Worm (Caenorhabditis elegans) whole organism, L4 larva: ENCODE data around the gene pcp-2.
A peak's percentile ranks its signal among the peaks of the same experiment; 100 is the strongest.

ENCODE experiments used
- D1046.2 ChIP-seq: fragments of 200-800 bp; sonication (Bioruptor generic); IDR thresholded peaks from 2 replicates; pipeline ENCODE4 v1.3.6; 2022; ENCODE audit warnings: missing genetic modification characterization, missing compliant biosample characterization
- F10B5.3 ChIP-seq: sonication (generic microtip); optimal IDR thresholded peaks from 2 replicates; lab custom pipeline; 2016; ENCODE audit warnings: mild to moderate bottlenecking, missing genetic modification characterization, missing compliant biosample characterization
- F44E2.7 ChIP-seq: fragments of 200-800 bp; sonication (Bioruptor generic); IDR thresholded peaks from 2 replicates; pipeline ENCODE4 v2.1.2; 2022; ENCODE audit warnings: missing genetic modification characterization, missing compliant biosample characterization
- R02D3.7 ChIP-seq: fragments of 150-350 bp; sonication (generic microtip); optimal IDR thresholded peaks from 3 replicates; lab custom pipeline; 2014; ENCODE audit warnings: missing biosample characterization, missing genetic modification characterization
- T26A8.4 ChIP-seq: fragments of 200-800 bp; sonication (Bioruptor generic); IDR thresholded peaks from 2 replicates; pipeline ENCODE4 v1.3.6; 2022; ENCODE audit warnings: missing genetic modification characterization, missing compliant biosample characterization
- Y105C5A.15 ChIP-seq: fragments of 200-800 bp; sonication (Bioruptor generic); IDR thresholded peaks from 2 replicates; pipeline ENCODE4 v1.3.6; 2022; ENCODE audit warnings: missing genetic modification characterization, missing compliant biosample characterization
- Y48G9A.11 ChIP-seq: fragments of 200-800 bp; sonication (Bioruptor generic); IDR thresholded peaks from 2 replicates; pipeline ENCODE4 v1.3.6; 2022; ENCODE audit warnings: missing genetic modification reagents, missing genetic modification characterization, missing compliant biosample characterization
- Y5F2A.4 ChIP-seq: fragments of 200-800 bp; sonication (Bioruptor generic); optimal IDR thresholded peaks from 2 replicates; lab custom pipeline; 2018; ENCODE audit warnings: mild to moderate bottlenecking, missing genetic modification characterization, missing compliant biosample characterization
- Y75B8A.6 ChIP-seq: fragments of 200-800 bp; sonication (Bioruptor generic); IDR thresholded peaks from 2 replicates; pipeline ENCODE4 v1.3.6; 2022; ENCODE audit warnings: missing genetic modification reagents, missing genetic modification characterization, missing compliant biosample characterization
- ZK546.5 ChIP-seq, 2 experiments: sonication (generic microtip); optimal IDR thresholded peaks; 2 replicates each; lab custom pipeline; 2017; ENCODE audit warnings: missing biosample characterization in 2 of 2, missing genetic modification characterization in 2 of 2
- aha-1 ChIP-seq: fragments of 150-350 bp; peaks from one replicate; lab custom pipeline; 2014; ENCODE audit warnings: missing biosample characterization, missing genetic modification characterization
- ceh-44 ChIP-seq: fragments of 200-800 bp; sonication (Bioruptor generic); IDR thresholded peaks from 2 replicates; pipeline ENCODE4 v1.3.6; 2022; ENCODE audit warnings: missing genetic modification reagents, missing genetic modification characterization, missing compliant biosample characterization
- ceh-62 ChIP-seq: sonication (generic microtip); optimal IDR thresholded peaks from 2 replicates; lab custom pipeline; 2017; ENCODE audit warnings: missing biosample characterization, missing genetic modification characterization
- daf-12 ChIP-seq: fragments of 150-350 bp; optimal IDR thresholded peaks from 2 replicates; lab custom pipeline; 2014; ENCODE audit warnings: missing biosample characterization, missing genetic modification reagents, missing genetic modification characterization
- daf-16 ChIP-seq, 3 experiments: sonication (generic microtip); optimal IDR thresholded peaks; 2 replicates each; lab custom pipeline; 2016 to 2017; ENCODE audit warnings: missing genetic modification characterization in 3 of 3, missing genetic modification reagents in 3 of 3, mild to moderate bottlenecking in 2 of 3, missing compliant biosample characterization in 2 of 3, missing biosample characterization in 1 of 3, moderate library complexity in 1 of 3
- daf-8 ChIP-seq: fragments of 200-800 bp; sonication (Bioruptor generic); IDR thresholded peaks from 2 replicates; pipeline ENCODE4 v1.3.6; 2022; ENCODE audit warnings: missing genetic modification characterization, missing compliant biosample characterization
- dve-1 ChIP-seq: sonication (generic microtip); optimal IDR thresholded peaks from 2 replicates; lab custom pipeline; 2017; ENCODE audit warnings: antibody characterized with exemption, mild to moderate bottlenecking, missing genetic modification characterization, missing compliant biosample characterization; ENCODE audit not compliant: insufficient read depth
- egl-27 ChIP-seq: sonication (generic microtip); optimal IDR thresholded peaks from 3 replicates; lab custom pipeline; 2017; ENCODE audit warnings: missing biosample characterization, missing genetic modification reagents, missing genetic modification characterization
- egl-43 ChIP-seq: fragments of 200-800 bp; sonication (Bioruptor generic); IDR thresholded peaks from 2 replicates; pipeline ENCODE4 v1.3.6; 2022; ENCODE audit warnings: missing genetic modification reagents, missing genetic modification characterization, missing compliant biosample characterization
- fos-1 ChIP-seq: fragments of 150-350 bp; optimal IDR thresholded peaks from 2 replicates; lab custom pipeline; 2014; ENCODE audit warnings: missing biosample characterization, missing genetic modification characterization
- hlh-30 ChIP-seq: sonication (generic microtip); optimal IDR thresholded peaks from 2 replicates; lab custom pipeline; 2017; ENCODE audit warnings: antibody characterized with exemption, mild to moderate bottlenecking, missing genetic modification characterization, missing compliant biosample characterization; ENCODE audit not compliant: insufficient read depth
- jun-1 ChIP-seq: fragments of 150-350 bp; optimal IDR thresholded peaks from 2 replicates; lab custom pipeline; 2014; ENCODE audit warnings: missing biosample characterization, missing genetic modification reagents, missing genetic modification characterization
- lim-7 ChIP-seq: fragments of 200-800 bp; sonication (Bioruptor generic); IDR thresholded peaks from 2 replicates; pipeline ENCODE4 v1.3.6; 2022; ENCODE audit warnings: missing genetic modification characterization, missing compliant biosample characterization
- lin-29 ChIP-seq: fragments of 200-800 bp; sonication (Bioruptor generic); IDR thresholded peaks from 2 replicates; pipeline ENCODE4 v1.3.6; 2022; ENCODE audit warnings: missing genetic modification reagents, missing genetic modification characterization, missing compliant biosample characterization
- lin-38 ChIP-seq: fragments of 200-800 bp; sonication (Bioruptor generic); IDR thresholded peaks from 2 replicates; pipeline ENCODE4 v1.3.6; 2022; ENCODE audit warnings: missing genetic modification reagents, missing genetic modification characterization, missing compliant biosample characterization
- madf-5 ChIP-seq, 2 experiments: fragments of 200-800 bp; sonication (Bioruptor generic); IDR thresholded peaks; 2 replicates each; pipeline ENCODE4 v1.3.6; 2022; ENCODE audit warnings: missing compliant biosample characterization in 2 of 2, missing genetic modification characterization in 2 of 2
- madf-9 ChIP-seq: fragments of 200-800 bp; sonication (Bioruptor generic); conservative IDR thresholded peaks from 2 replicates; pipeline ENCODE4 v1.3.6; 2022; ENCODE audit warnings: missing genetic modification reagents, missing genetic modification characterization, missing compliant biosample characterization
- mdl-1 ChIP-seq, 2 experiments: fragments of 150-350 bp in 1 of 2; sonication (generic microtip) in 1 of 2; optimal IDR thresholded peaks; 2 replicates each; lab custom pipeline; 2014 to 2017; ENCODE audit warnings: missing biosample characterization in 2 of 2, missing genetic modification characterization in 2 of 2
- mdt-29 ChIP-seq: fragments of 200-800 bp; sonication (Bioruptor generic); IDR thresholded peaks from 2 replicates; pipeline ENCODE4 v1.3.6; 2022; ENCODE audit warnings: missing genetic modification reagents, missing genetic modification characterization, missing compliant biosample characterization
- mep-1 ChIP-seq: fragments of 150-350 bp; sonication (generic microtip); optimal IDR thresholded peaks from 3 replicates; lab custom pipeline; 2014; ENCODE audit warnings: missing biosample characterization, missing genetic modification characterization
- mxl-2 ChIP-seq: fragments of 200-800 bp; sonication (Bioruptor generic); conservative IDR thresholded peaks from 2 replicates; pipeline ENCODE4 v1.3.6; 2022; ENCODE audit warnings: missing genetic modification reagents, missing genetic modification characterization, missing compliant biosample characterization
- nhr-11 ChIP-seq: fragments of 150-350 bp; optimal IDR thresholded peaks from 2 replicates; lab custom pipeline; 2014; ENCODE audit warnings: missing biosample characterization, missing genetic modification characterization
- nhr-111 ChIP-seq: fragments of 200-800 bp; sonication (Bioruptor generic); optimal IDR thresholded peaks from 2 replicates; lab custom pipeline; 2018; ENCODE audit warnings: mild to moderate bottlenecking, missing genetic modification characterization, missing compliant biosample characterization
- nhr-237 ChIP-seq: sonication (generic microtip); optimal IDR thresholded peaks from 2 replicates; lab custom pipeline; 2017; ENCODE audit warnings: missing biosample characterization, missing genetic modification characterization
- nhr-41 ChIP-seq: fragments of 200-800 bp; sonication (Bioruptor generic); IDR thresholded peaks from 2 replicates; pipeline ENCODE4 v1.3.6; 2022; ENCODE audit warnings: missing genetic modification reagents, missing genetic modification characterization, missing compliant biosample characterization
- nhr-48 ChIP-seq: sonication (generic microtip); optimal IDR thresholded peaks from 2 replicates; lab custom pipeline; 2016; ENCODE audit warnings: mild to moderate bottlenecking, missing genetic modification characterization, missing compliant biosample characterization
- nhr-76 ChIP-seq: fragments of 150-350 bp; optimal IDR thresholded peaks from 2 replicates; lab custom pipeline; 2014; ENCODE audit warnings: missing biosample characterization, missing genetic modification characterization
- pha-4 ChIP-seq, 2 experiments: fragments of 150-350 bp in 1 of 2; fragments of 200-800 bp in 1 of 2; sonication (Bioruptor generic) in 1 of 2; IDR thresholded peaks in 1 of 2; optimal IDR thresholded peaks in 1 of 2; 2 replicates each; pipeline versions ENCODE4 v1.3.6 to Lab custom; 2014 to 2022; ENCODE audit warnings: missing genetic modification characterization in 2 of 2, missing genetic modification reagents in 2 of 2, missing biosample characterization in 1 of 2, missing compliant biosample characterization in 1 of 2
- php-3 ChIP-seq: fragments of 200-800 bp; sonication (Bioruptor generic); IDR thresholded peaks from 2 replicates; pipeline ENCODE4 v1.3.6; 2022; ENCODE audit warnings: missing genetic modification reagents, missing genetic modification characterization, missing compliant biosample characterization
- pqm-1 ChIP-seq: sonication (generic microtip); optimal IDR thresholded peaks from 2 replicates; lab custom pipeline; 2017; ENCODE audit warnings: missing biosample characterization, missing genetic modification characterization
- rbr-2 ChIP-seq: sonication (generic microtip); optimal IDR thresholded peaks from 2 replicates; lab custom pipeline; 2016; ENCODE audit warnings: missing genotype, missing genetic modification characterization, missing compliant biosample characterization
- snpc-1.2 ChIP-seq: fragments of 200-800 bp; sonication (Bioruptor generic); IDR thresholded peaks from 2 replicates; pipeline ENCODE4 v1.3.6; 2022; ENCODE audit warnings: missing genetic modification reagents, missing genetic modification characterization, missing compliant biosample characterization
- snpc-4 ChIP-seq: fragments of 150-350 bp; optimal IDR thresholded peaks from 2 replicates; lab custom pipeline; 2014; ENCODE audit warnings: missing biosample characterization, missing genetic modification characterization
- spr-1 ChIP-seq: sonication (generic microtip); optimal IDR thresholded peaks from 2 replicates; lab custom pipeline; 2016; ENCODE audit warnings: mild to moderate bottlenecking, missing genetic modification characterization, missing compliant biosample characterization
- spr-3 ChIP-seq: fragments of 200-800 bp; sonication (Bioruptor generic); optimal IDR thresholded peaks from 2 replicates; lab custom pipeline; 2018; ENCODE audit warnings: mild to moderate bottlenecking, missing genetic modification characterization, missing compliant biosample characterization
- tra-1 ChIP-seq: fragments of 200-800 bp; sonication (Bioruptor generic); IDR thresholded peaks from 2 replicates; pipeline ENCODE4 v1.3.6; 2022; ENCODE audit warnings: missing genetic modification reagents, missing genetic modification characterization, missing compliant biosample characterization
- unc-39 ChIP-seq: sonication (generic microtip); optimal IDR thresholded peaks from 2 replicates; lab custom pipeline; 2017; ENCODE audit warnings: missing biosample characterization, missing genetic modification characterization
- vab-7 ChIP-seq: fragments of 200-800 bp; sonication (Bioruptor generic); IDR thresholded peaks from 2 replicates; pipeline ENCODE4 v1.3.6; 2022; ENCODE audit warnings: missing genetic modification reagents, missing genetic modification characterization, missing compliant biosample characterization
- zfp-2 ChIP-seq: sonication (generic microtip); optimal IDR thresholded peaks from 2 replicates; lab custom pipeline; 2016; ENCODE audit warnings: mild to moderate bottlenecking, missing genetic modification characterization, missing compliant biosample characterization
- zfp-3 ChIP-seq: fragments of 200-800 bp; sonication (Bioruptor generic); conservative IDR thresholded peaks from 2 replicates; pipeline ENCODE4 v1.3.6; 2022; ENCODE audit warnings: missing genetic modification reagents, missing genetic modification characterization, missing compliant biosample characterization
- zip-11 ChIP-seq: fragments of 200-800 bp; sonication (Bioruptor generic); IDR thresholded peaks from 2 replicates; pipeline ENCODE4 v1.3.6; 2022; ENCODE audit warnings: missing genetic modification characterization, missing compliant biosample characterization

Gene pcp-2

DNA sequence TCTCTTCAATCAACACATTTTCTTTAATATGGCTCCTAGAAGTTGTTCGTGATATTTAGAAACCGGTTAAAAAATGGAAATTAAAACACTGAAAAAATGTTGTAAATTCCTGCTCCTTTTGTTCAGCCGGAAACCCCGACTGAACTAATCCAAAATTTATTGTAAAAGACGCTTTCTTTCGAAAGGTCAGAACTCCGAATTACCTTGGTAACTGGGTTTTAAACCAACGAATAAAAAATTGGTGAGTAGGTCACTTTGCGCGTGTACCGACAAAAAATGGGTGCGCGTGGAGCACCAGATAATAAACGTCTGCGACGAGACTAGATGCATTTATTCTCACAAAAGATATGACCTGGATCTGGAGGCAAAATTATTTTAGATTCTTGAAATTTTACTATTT, 34.3 kb downstream of the pcp-2 start (continued):
- TF ChIP-seq nhr-237: no peak
- TF ChIP-seq Y48G9A.11: peak; percentile 57
- peak; percentile 73 for TF ChIP-seq T26A8.4
- TF ChIP-seq F44E2.7 (GFP tag; lab: Robert Waterston, UW): no peak
- no peak for TF ChIP-seq aha-1
- no peak for TF ChIP-seq daf-16 (GFP tag; optimal IDR thresholded peaks at IDR 0.05; lab: Kevin White, UChicago)
- TF ChIP-seq daf-16 (tag; optimal IDR thresholded peaks at IDR 0.05; lab: Kevin White, UChicago): peak; percentile 19
- no peak for TF ChIP-seq mep-1
- no peak for TF ChIP-seq unc-39 (tag; lab: Kevin White, UChicago)
- TF ChIP-seq php-3: 0 out of 2 replicates have a peak, but pooled peaks have one; percentile 18
- TF ChIP-seq nhr-41 (GFP tag; lab: Robert Waterston, UW): 0 out of 2 replicates have a peak, but pooled peaks have one; percentile 26
- TF ChIP-seq lim-7 (GFP tag; lab: Robert Waterston, UW): 0 out of 2 replicates have a peak, but pooled peaks have one; percentile 43
- TF ChIP-seq snpc-1.2 (GFP tag; lab: Robert Waterston, UW): peak; percentile 88
- TF ChIP-seq nhr-76 (tag; lab: Kevin White, UChicago): no peak
- TF ChIP-seq Y75B8A.6 (GFP tag; lab: Robert Waterston, UW): no peak
- TF ChIP-seq R02D3.7 (tag; lab: Kevin White, UChicago): no peak
- peak; percentile 33 for TF ChIP-seq lin-38 (GFP tag; lab: Robert Waterston, UW)
- TF ChIP-seq Y105C5A.15: 0 out of 2 replicates have a peak, but pooled peaks have one; percentile 11
- TF ChIP-seq ZK546.5 (tag; optimal IDR thresholded peaks at IDR 0.05; lab: Kevin White, UChicago): no peak
- TF ChIP-seq spr-3: no peak
- TF ChIP-seq ceh-44 (GFP tag; lab: Robert Waterston, UW): no peak
- TF ChIP-seq daf-8: no peak
- TF ChIP-seq ceh-62 (tag; lab: Kevin White, UChicago): no peak
- TF ChIP-seq zip-11 (GFP tag; lab: Robert Waterston, UW): no peak
- TF ChIP-seq Y5F2A.4 (GFP tag; lab: Kevin White, UChicago): no peak
- TF ChIP-seq egl-27 (tag; lab: Kevin White, UChicago): no peak
- TF ChIP-seq pha-4 (GFP tag; IDR thresholded peaks at IDR 0.05; lab: Robert Waterston, UW): no peak
- TF ChIP-seq pha-4 (tag; optimal IDR thresholded peaks at IDR 0.05; lab: Kevin White, UChicago): no peak
- TF ChIP-seq fos-1: no peak
- TF ChIP-seq D1046.2 (GFP tag; lab: Robert Waterston, UW): no peak
- no peak for TF ChIP-seq daf-12 (tag; lab: Kevin White, UChicago)
- TF ChIP-seq nhr-48 (tag; lab: Kevin White, UChicago): no peak
- no peak for TF ChIP-seq rbr-2 (tag; lab: Kevin White, UChicago)
- no peak for TF ChIP-seq mdt-29 (GFP tag; lab: Robert Waterston, UW)
- TF ChIP-seq mdl-1 (tag; optimal IDR thresholded peaks at IDR 0.05; lab: Kevin White, UChicago): no peak
- no peak for TF ChIP-seq spr-1 (tag; lab: Kevin White, UChicago)
- no peak for TF ChIP-seq pqm-1 (tag; lab: Kevin White, UChicago)
- no peak for TF ChIP-seq lin-29 (GFP tag; lab: Robert Waterston, UW)
- TF ChIP-seq nhr-111: no peak
- no peak for TF ChIP-seq nhr-11 (tag; lab: Kevin White, UChicago)
- no peak for TF ChIP-seq F10B5.3 (tag; lab: Kevin White, UChicago)
- TF ChIP-seq egl-43 (GFP tag; lab: Robert Waterston, UW): no peak
- TF ChIP-seq zfp-2 (tag; lab: Kevin White, UChicago): no peak
- TF ChIP-seq vab-7: no peak
- TF ChIP-seq dve-1: no peak
- TF ChIP-seq hlh-30 (tag; lab: Kevin White, UChicago): no peak
- TF ChIP-seq snpc-4: no peak
- TF ChIP-seq madf-9 (GFP tag; lab: Robert Waterston, UW): no peak
- TF ChIP-seq zfp-3 (GFP tag; lab: Robert Waterston, UW): 0 out of 2 replicates have a peak, but pooled peaks have one; percentile 27
- no peak for TF ChIP-seq tra-1 (GFP tag; lab: Robert Waterston, UW)
- no peak for TF ChIP-seq mxl-2 (GFP tag; lab: Robert Waterston, UW)
- TF ChIP-seq jun-1 (tag; lab: Kevin White, UChicago): no peak
- TF ChIP-seq madf-5 (GFP tag; IDR thresholded peaks at IDR 0.05; lab: Robert Waterston, UW): no peak
